Worm (Caenorhabditis elegans): ENCODE measurements around the gene delm-1.
A peak's percentile ranks its signal among the peaks of the same experiment; 100 is the strongest.

Gene delm-1

DNA sequence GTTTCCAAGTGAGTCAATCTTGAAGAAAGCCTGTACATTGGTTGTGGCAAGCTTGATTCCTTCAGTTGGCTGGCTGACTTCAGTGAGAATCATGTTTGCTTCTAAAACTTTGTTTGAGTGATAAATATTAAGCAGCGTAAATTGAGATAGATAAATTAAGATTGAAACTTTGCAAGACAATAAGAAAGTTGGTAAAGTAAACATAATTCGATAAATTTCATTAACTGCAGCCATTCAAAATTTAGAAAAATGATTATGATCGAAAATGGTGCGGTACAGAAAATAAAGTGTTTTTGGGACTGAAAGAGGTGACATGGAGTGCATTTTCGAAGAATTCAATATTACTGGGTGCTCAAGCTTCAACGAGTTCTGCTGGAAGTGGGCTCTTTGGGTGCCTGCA, 39.7 kb downstream of the delm-1 start, which contains the start of gene icln-1:
Gene icln-1 (minus strand): TSS at position 101 of the 400 bp plus-strand sequence.
- TF ChIP-seq F39B2.1 (GFP tag; IDR thresholded peaks at IDR 0.05), result no peak
- peak; percentile 44; the same call in 1 of the 2 replicates for TF ChIP-seq madf-6 (GFP tag; IDR thresholded peaks at IDR 0.05)
- no peak for TF ChIP-seq B0035.1 (tag; optimal IDR thresholded peaks at IDR 0.05)
- no peak for TF ChIP-seq hrde-1 (tag; optimal IDR thresholded peaks at IDR 0.05; ENCODE audit: borderline replicate concordance)
- no peak for TF ChIP-seq C06A6.2 (GFP tag; conservative IDR thresholded peaks at IDR 0.05)
- 0 out of 2 replicates have a peak, but pooled peaks have one; percentile 35 for TF ChIP-seq attf-6 (GFP tag; IDR thresholded peaks at IDR 0.05)

DNA sequence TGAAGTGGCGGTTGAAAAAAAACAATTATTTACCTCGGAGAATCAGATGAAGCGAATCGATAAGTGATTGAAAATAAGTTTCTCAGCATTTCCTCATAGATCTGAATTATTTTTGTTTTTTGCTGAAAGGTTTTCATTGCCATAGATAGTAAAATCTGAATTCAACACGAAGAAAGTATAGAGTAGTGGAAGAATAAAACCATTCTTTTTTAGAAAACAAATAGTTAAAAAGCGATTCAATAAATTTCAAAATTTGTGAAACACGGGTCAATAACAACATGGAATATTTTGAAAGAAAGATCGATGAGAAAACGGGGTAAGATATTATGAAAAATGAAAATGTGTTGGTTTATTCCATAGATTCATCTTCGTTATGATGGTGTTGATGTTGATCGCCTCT, 40.9 kb downstream of the delm-1 start, which contains the start of gene mrpl-42:
Gene mrpl-42 (minus strand): TSS at position 101 of the 400 bp plus-strand sequence.
- TF ChIP-seq bed-1 (GFP tag; IDR thresholded peaks at IDR 0.05) (no peak), lag-1 (GFP tag; IDR thresholded peaks at IDR 0.05) (no peak), F22D6.2 (tag; optimal IDR thresholded peaks at IDR 0.05) (no peak), ztf-22 (GFP tag; optimal IDR thresholded peaks at IDR 0.05) (no peak), F55B11.4 (tag; optimal IDR thresholded peaks at IDR 0.05; ENCODE audit: borderline replicate concordance, insufficient read depth) (no peak), F57A8.1 (GFP tag; optimal IDR thresholded peaks at IDR 0.05) (no peak), ztf-28 (GFP tag; IDR thresholded peaks at IDR 0.05) (no peak), lin-35 (GFP tag; optimal IDR thresholded peaks at IDR 0.05) (no peak), unc-130 (GFP tag; optimal IDR thresholded peaks at IDR 0.05) (no peak), attf-5 (GFP tag; optimal IDR thresholded peaks at IDR 0.05) (no peak), zfh-2 (GFP tag; conservative IDR thresholded peaks at IDR 0.05) (no peak), F49E8.2 (tag; optimal IDR thresholded peaks at IDR 0.05; ENCODE audit: insufficient read depth) (no peak), K12H6.12 (tag; optimal IDR thresholded peaks at IDR 0.05) (no peak), hlh-26 (GFP tag; conservative IDR thresholded peaks at IDR 0.05) (no peak), T07F8.4 (tag; optimal IDR thresholded peaks at IDR 0.05) (no peak), nfyb-1 (GFP tag; IDR thresholded peaks at IDR 0.05) (no peak)

DNA sequence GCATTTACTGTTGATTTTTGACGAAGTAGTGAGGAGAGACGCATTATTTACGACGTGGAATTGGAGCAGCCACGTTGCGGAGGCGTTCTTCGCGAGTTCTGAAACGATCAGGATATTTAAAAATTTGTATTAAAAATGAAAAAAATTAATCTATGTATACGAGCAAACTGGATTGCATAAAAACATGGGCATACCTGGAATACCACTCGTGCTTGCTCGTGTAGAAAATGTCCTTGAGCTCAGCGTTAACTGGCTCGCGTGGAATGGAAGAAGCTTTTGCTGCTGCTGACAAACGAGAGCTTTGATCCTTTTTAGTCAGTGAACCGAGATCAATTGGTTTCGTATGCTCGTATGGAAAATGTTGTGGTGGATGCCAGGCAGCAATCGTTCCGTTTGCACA, 41.3 kb downstream of the delm-1 start, which contains the start of gene lpl-1:
Gene lpl-1 (minus strand): TSS at position 101 of the 400 bp plus-strand sequence.
- TF ChIP-seq repo-1 (tag; optimal IDR thresholded peaks at IDR 0.05) (peak; percentile 15), F49E8.2 (tag; optimal IDR thresholded peaks at IDR 0.05; ENCODE audit: insufficient read depth) (no peak), snpc-1.1 (tag; optimal IDR thresholded peaks at IDR 0.05; ENCODE audit: insufficient read depth) (no peak), egrh-3 (GFP tag; IDR thresholded peaks at IDR 0.05) (no peak)

DNA sequence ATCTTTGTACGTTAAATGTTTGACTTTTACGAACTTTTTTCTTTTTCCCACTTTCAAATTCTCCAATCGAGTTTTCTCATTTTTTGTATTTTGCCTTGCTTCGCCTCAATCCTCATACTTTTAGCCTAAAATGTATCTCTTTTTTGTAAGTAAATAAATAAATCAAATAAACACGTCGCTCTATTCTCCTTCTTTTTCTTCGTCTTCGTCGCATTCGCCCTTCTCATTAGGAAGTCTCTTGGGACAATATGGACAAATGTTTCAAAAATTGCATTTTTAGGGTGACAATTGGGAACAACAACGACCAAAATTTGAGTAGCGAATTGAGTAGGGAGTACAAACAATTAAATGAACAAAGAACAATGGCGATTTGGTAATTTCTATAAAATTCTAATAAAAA, 43.3 kb downstream of the delm-1 start:
- TF ChIP-seq madf-3 (GFP tag; IDR thresholded peaks at IDR 0.05) (0 out of 2 replicates have a peak, but pooled peaks have one; percentile 17), ceh-58 (GFP tag; IDR thresholded peaks at IDR 0.05) (no peak), egrh-3 (GFP tag; IDR thresholded peaks at IDR 0.05) (no peak), lin-40 (tag; optimal IDR thresholded peaks at IDR 0.05) (peak; percentile 2), lsy-27 (tag; optimal IDR thresholded peaks at IDR 0.05; ENCODE audit: borderline replicate concordance, insufficient read depth) (no peak)

ce11 chrIV:9090538-9091195, 44.6 kb downstream of the delm-1 start:
- TF ChIP-seq cebp-1 (GFP tag; IDR thresholded peaks at IDR 0.05), result no peak
- TF ChIP-seq cebp-1 (tag; optimal IDR thresholded peaks at IDR 0.05), result no peak
- no peak for TF ChIP-seq ama-1 (optimal IDR thresholded peaks at IDR 0.05)
- no peak for TF ChIP-seq ama-1 (GFP tag; optimal IDR thresholded peaks at IDR 0.05)
- no peak for TF ChIP-seq tbx-9 (tag; optimal IDR thresholded peaks at IDR 0.05; ENCODE audit: borderline replicate concordance)
- TF ChIP-seq T26A5.8 (tag; optimal IDR thresholded peaks at IDR 0.05), result no peak
- TF ChIP-seq ekl-4 (GFP tag; IDR thresholded peaks at IDR 0.05), result no peak
- no peak for TF ChIP-seq lin-26 (GFP tag; IDR thresholded peaks at IDR 0.05)
- no peak for TF ChIP-seq F57C9.4 (tag; optimal IDR thresholded peaks at IDR 0.05)

Measured in whole organism, young adult.